Worm (Caenorhabditis elegans) whole organism, mixed stage, embryonic: ENCODE results near the gene nhr-170.

ENCODE experiments used
- M03D4.4 ChIP-seq: sonication (generic microtip); optimal IDR thresholded peaks from 2 replicates; lab custom pipeline; 2017; ENCODE audit warnings: mild to moderate bottlenecking, missing genetic modification characterization, missing compliant biosample characterization
- bed-3 ChIP-seq: fragments of 200-800 bp; sonication (Bioruptor generic); optimal IDR thresholded peaks from 3 replicates; lab custom pipeline; 2018; ENCODE audit warnings: mild to moderate bottlenecking, missing genetic modification characterization, moderate library complexity, missing compliant biosample characterization
- blmp-1 ChIP-seq: fragments of 150-350 bp; optimal IDR thresholded peaks from 2 replicates; lab custom pipeline; 2014; ENCODE audit warnings: missing biosample characterization, missing genetic modification characterization
- ceh-39 ChIP-seq: fragments of 150-350 bp; optimal IDR thresholded peaks from 2 replicates; lab custom pipeline; 2014; ENCODE audit warnings: missing biosample characterization, missing genetic modification characterization
- ceh-43 ChIP-seq: fragments of 200-800 bp; sonication (Bioruptor generic); optimal IDR thresholded peaks from 2 replicates; lab custom pipeline; 2018; ENCODE audit warnings: mild to moderate bottlenecking, missing genetic modification characterization, moderate library complexity, missing compliant biosample characterization
- ceh-83 ChIP-seq: fragments of 200-800 bp; sonication (Bioruptor generic); optimal IDR thresholded peaks from 2 replicates; lab custom pipeline; 2018; ENCODE audit warnings: mild to moderate bottlenecking, missing genetic modification characterization, missing compliant biosample characterization
- ces-1 ChIP-seq: fragments of 150-350 bp; optimal IDR thresholded peaks from 2 replicates; lab custom pipeline; 2014; ENCODE audit warnings: missing biosample characterization, missing genetic modification reagents, missing genetic modification characterization
- cnd-1 ChIP-seq: fragments of 200-800 bp; sonication (Bioruptor generic); optimal IDR thresholded peaks from 2 replicates; lab custom pipeline; 2018; ENCODE audit warnings: mild to moderate bottlenecking, missing genetic modification characterization, missing compliant biosample characterization
- drap-1 ChIP-seq: fragments of 200-800 bp; sonication (Bioruptor generic); optimal IDR thresholded peaks from 3 replicates; lab custom pipeline; 2018; ENCODE audit warnings: mild to moderate bottlenecking, missing genetic modification characterization, missing compliant biosample characterization
- elt-1 ChIP-seq: sonication (generic microtip); optimal IDR thresholded peaks from 2 replicates; lab custom pipeline; 2017; ENCODE audit warnings: missing genetic modification characterization, mild to moderate bottlenecking, missing compliant biosample characterization, antibody characterized with exemption, moderate library complexity, borderline replicate concordance; ENCODE audit not compliant: insufficient read depth
- elt-3 ChIP-seq: fragments of 150-350 bp; optimal IDR thresholded peaks from 2 replicates; lab custom pipeline; 2014; ENCODE audit warnings: missing biosample characterization, missing genetic modification characterization
- flh-1 ChIP-seq: fragments of 200-800 bp; sonication (Bioruptor generic); optimal IDR thresholded peaks from 2 replicates; lab custom pipeline; 2018; ENCODE audit warnings: mild to moderate bottlenecking, missing genetic modification characterization, moderate library complexity, missing compliant biosample characterization
- ham-2 ChIP-seq: fragments of 200-800 bp; sonication (Bioruptor generic); optimal IDR thresholded peaks from 2 replicates; lab custom pipeline; 2018; ENCODE audit warnings: mild to moderate bottlenecking, missing genetic modification characterization, missing compliant biosample characterization
- hlh-1 ChIP-seq: fragments of 150-350 bp; optimal IDR thresholded peaks from 2 replicates; lab custom pipeline; 2014; ENCODE audit warnings: missing biosample characterization, missing genetic modification reagents, missing genetic modification characterization
- lin-32 ChIP-seq: fragments of 200-800 bp; sonication (Bioruptor generic); optimal IDR thresholded peaks from 2 replicates; lab custom pipeline; 2018; ENCODE audit warnings: mild to moderate bottlenecking, missing genetic modification characterization, missing compliant biosample characterization
- mab-5 ChIP-seq: fragments of 150-350 bp; optimal IDR thresholded peaks from 2 replicates; lab custom pipeline; 2014; ENCODE audit warnings: missing biosample characterization, missing genetic modification characterization
- mep-1 ChIP-seq: fragments of 150-350 bp; optimal IDR thresholded peaks from 2 replicates; lab custom pipeline; 2017; ENCODE audit warnings: missing biosample characterization, missing genetic modification reagents, missing genetic modification characterization, inconsistent platforms
- mls-2 ChIP-seq: sonication (generic microtip); optimal IDR thresholded peaks from 2 replicates; lab custom pipeline; 2016; ENCODE audit warnings: mild to moderate bottlenecking, missing genetic modification characterization, moderate library complexity, missing compliant biosample characterization
- nhr-2 ChIP-seq: fragments of 150-350 bp; optimal IDR thresholded peaks from 2 replicates; lab custom pipeline; 2014; ENCODE audit warnings: missing biosample characterization, missing genetic modification characterization
- nhr-237 ChIP-seq: fragments of 150-350 bp; optimal IDR thresholded peaks from 2 replicates; lab custom pipeline; 2014; ENCODE audit warnings: missing biosample characterization, missing genetic modification characterization
- nhr-28 ChIP-seq: fragments of 150-350 bp; optimal IDR thresholded peaks from 2 replicates; lab custom pipeline; 2014; ENCODE audit warnings: missing biosample characterization, missing genetic modification characterization
- nhr-76 ChIP-seq: sonication (generic microtip); optimal IDR thresholded peaks from 2 replicates; lab custom pipeline; 2017; ENCODE audit warnings: missing biosample characterization, missing genetic modification characterization
- pha-4 ChIP-seq: fragments of 150-350 bp; optimal IDR thresholded peaks from 2 replicates; lab custom pipeline; 2018; ENCODE audit warnings: missing biosample characterization, missing genetic modification reagents, missing genetic modification characterization
- sem-2 ChIP-seq: fragments of 200-800 bp; sonication (Bioruptor generic); optimal IDR thresholded peaks from 2 replicates; lab custom pipeline; 2018; ENCODE audit warnings: mild to moderate bottlenecking, missing genetic modification characterization, missing compliant biosample characterization
- snpc-4 ChIP-seq: fragments of 150-350 bp; optimal IDR thresholded peaks from 2 replicates; lab custom pipeline; 2014; ENCODE audit warnings: missing biosample characterization, missing genetic modification characterization
- sptf-1 ChIP-seq: sonication (generic microtip); optimal IDR thresholded peaks from 2 replicates; lab custom pipeline; 2017; ENCODE audit warnings: mild to moderate bottlenecking, missing genetic modification characterization, moderate library complexity, missing compliant biosample characterization
- tbx-8 ChIP-seq: fragments of 200-800 bp; sonication (Bioruptor generic); optimal IDR thresholded peaks from 2 replicates; lab custom pipeline; 2018; ENCODE audit warnings: mild to moderate bottlenecking, missing genetic modification characterization, moderate library complexity, missing compliant biosample characterization
- unc-120 ChIP-seq: sonication (generic microtip); optimal IDR thresholded peaks from 2 replicates; lab custom pipeline; 2017; ENCODE audit warnings: missing genetic modification characterization, missing compliant biosample characterization; ENCODE audit not compliant: poor library complexity, severe bottlenecking
- unc-39 ChIP-seq: fragments of 150-350 bp; optimal IDR thresholded peaks from 2 replicates; lab custom pipeline; 2014; ENCODE audit warnings: missing biosample characterization, missing genetic modification characterization
- zip-8 ChIP-seq: fragments of 150-350 bp; optimal IDR thresholded peaks from 2 replicates; lab custom pipeline; 2014; ENCODE audit warnings: missing biosample characterization, missing genetic modification characterization
- ztf-11 ChIP-seq: fragments of 150-350 bp; optimal IDR thresholded peaks from 2 replicates; lab custom pipeline; 2014; ENCODE audit warnings: missing biosample characterization, missing genetic modification characterization

nhr-170 gene

ce11 chrV:18800811-18801210 lies at the start of gene nhr-170:
Gene nhr-170, minus strand, starts transcription at chrV:18800826.
- no peak for TF ChIP-seq drap-1

DNA sequence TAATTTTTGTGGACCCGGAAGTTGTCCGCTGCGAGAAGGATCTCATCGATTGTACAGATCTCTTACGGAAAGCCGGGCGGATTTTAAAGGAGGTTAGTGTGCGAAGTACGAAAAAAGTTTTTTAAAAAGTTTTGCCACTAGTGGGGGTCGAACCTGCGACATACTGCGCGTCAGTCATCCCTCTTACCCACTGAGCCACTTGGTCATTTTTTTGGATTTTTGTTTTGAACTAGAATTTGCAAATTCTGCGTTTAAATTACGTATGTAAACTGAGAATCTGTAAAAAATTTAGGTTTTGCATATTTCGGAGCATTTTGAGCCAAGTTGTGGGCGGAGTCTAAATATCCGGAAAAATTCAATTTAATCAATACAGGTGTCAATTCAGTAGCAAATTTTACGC lies 48.0 kb upstream of the nhr-170 start:
- TF ChIP-seq nhr-2 (tag; lab: Kevin White, UChicago) (no peak), nhr-237 (tag; lab: Kevin White, UChicago) (no peak), ztf-11 (tag; lab: Kevin White, UChicago) (no peak), ces-1 (no peak), ceh-83 (GFP tag; lab: Kevin White, UChicago) (no peak), unc-39 (no peak), unc-120 (tag; lab: Kevin White, UChicago) (no peak), tbx-8 (no peak), mls-2 (tag; lab: Kevin White, UChicago) (no peak), flh-1 (GFP tag; lab: Kevin White, UChicago) (no peak), sptf-1 (tag; lab: Kevin White, UChicago) (no peak), cnd-1 (tag; lab: Kevin White, UChicago) (no peak), M03D4.4 (tag; lab: Kevin White, UChicago) (no peak), ceh-43 (GFP tag; lab: Kevin White, UChicago) (no peak), elt-3 (tag; lab: Kevin White, UChicago) (no peak), sem-2 (GFP tag; lab: Kevin White, UChicago) (no peak)

ce11 chrV:18846480-18846879 lies 45.9 kb upstream of the nhr-170 start, which contains the start of gene nhr-230:
Gene nhr-230, plus strand, starts transcription at chrV:18846780.
- TF ChIP-seq lin-32 (GFP tag; lab: Kevin White, UChicago) (no peak), blmp-1 (tag; lab: Kevin White, UChicago) (no peak), mab-5 (tag; lab: Kevin White, UChicago) (no peak), pha-4 (tag; lab: Kevin White, UChicago) (no peak)

DNA sequence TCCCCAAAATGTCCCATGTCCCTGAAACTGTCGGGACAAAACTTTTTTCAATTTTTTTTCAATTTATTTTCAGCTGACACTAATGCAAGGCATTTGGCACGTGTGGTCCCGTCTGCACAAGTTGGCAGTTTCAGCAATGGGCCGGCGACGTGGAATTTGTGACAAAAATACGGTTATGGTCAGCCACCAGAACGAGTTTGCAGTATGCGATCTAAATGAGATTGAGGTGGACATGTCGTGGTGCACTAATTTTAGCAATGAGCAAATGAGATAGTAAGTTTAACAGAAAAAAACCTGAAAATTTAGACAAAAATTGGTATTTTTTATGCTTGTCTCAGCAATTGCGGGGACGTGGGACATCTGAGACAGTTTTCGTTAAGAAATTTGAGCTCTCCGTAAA lies 41.8 kb upstream of the nhr-170 start:
- TF ChIP-seq blmp-1 (tag; lab: Kevin White, UChicago), result no peak
- no peak for TF ChIP-seq tbx-8
- TF ChIP-seq lin-32 (GFP tag; lab: Kevin White, UChicago), result no peak
- no peak for TF ChIP-seq nhr-76 (tag; lab: Kevin White, UChicago)
- no peak for TF ChIP-seq zip-8
- TF ChIP-seq sem-2 (GFP tag; lab: Kevin White, UChicago), result no peak
- TF ChIP-seq flh-1 (GFP tag; lab: Kevin White, UChicago), result no peak
- TF ChIP-seq ceh-43 (GFP tag; lab: Kevin White, UChicago), result no peak
- no peak for TF ChIP-seq bed-3 (GFP tag; lab: Kevin White, UChicago)
- TF ChIP-seq nhr-28 (tag; lab: Kevin White, UChicago), result no peak
- TF ChIP-seq elt-1 (tag; lab: Kevin White, UChicago), result no peak
- no peak for TF ChIP-seq ham-2
- TF ChIP-seq nhr-237 (tag; lab: Kevin White, UChicago), result no peak
- no peak for TF ChIP-seq cnd-1 (tag; lab: Kevin White, UChicago)
- no peak for TF ChIP-seq mls-2 (tag; lab: Kevin White, UChicago)
- no peak for TF ChIP-seq elt-3 (tag; lab: Kevin White, UChicago)
- TF ChIP-seq mep-1, result no peak

DNA sequence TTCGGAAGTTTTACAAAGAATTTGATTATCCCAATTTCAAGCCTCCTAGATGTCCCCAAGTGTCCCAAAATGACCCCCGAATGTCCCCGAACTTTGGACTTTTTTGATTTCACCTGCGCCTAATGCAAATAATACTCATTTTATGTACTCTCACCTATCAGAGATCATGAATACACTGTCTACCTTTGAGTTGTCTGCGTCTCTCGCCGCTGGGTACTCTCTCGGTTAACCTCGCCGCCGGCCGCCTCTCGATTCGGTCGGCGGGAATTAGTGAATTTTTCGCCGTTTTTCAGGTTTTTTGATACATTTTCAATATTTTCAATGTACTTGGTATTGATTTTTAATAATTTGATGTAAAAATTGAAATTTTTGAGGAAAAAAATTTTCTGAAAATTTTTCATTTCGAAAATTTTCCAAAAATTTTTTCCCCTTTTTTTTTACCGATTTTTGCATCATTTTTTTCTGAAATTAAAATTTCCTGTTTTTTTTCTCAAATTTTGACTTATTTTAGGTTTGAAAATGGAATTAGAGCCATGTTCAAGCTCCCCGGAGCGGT lies 38.3 kb upstream of the nhr-170 start, which contains the start of gene nhr-65:
TSS of gene nhr-65 (plus strand) at position 506 of the 556 bp plus-strand sequence.
- TF ChIP-seq ztf-11 (tag; lab: Kevin White, UChicago) (no peak), mls-2 (tag; lab: Kevin White, UChicago) (no peak), unc-120 (tag; lab: Kevin White, UChicago) (no peak), snpc-4 (no peak), mep-1 (no peak), ces-1 (no peak), ceh-39 (tag; lab: Kevin White, UChicago) (no peak), drap-1 (no peak), hlh-1 (no peak), blmp-1 (tag; lab: Kevin White, UChicago) (no peak), M03D4.4 (tag; lab: Kevin White, UChicago) (no peak), ceh-43 (GFP tag; lab: Kevin White, UChicago) (no peak), lin-32 (GFP tag; lab: Kevin White, UChicago) (no peak), bed-3 (GFP tag; lab: Kevin White, UChicago) (no peak), pha-4 (tag; lab: Kevin White, UChicago) (no peak), tbx-8 (no peak), elt-1 (tag; lab: Kevin White, UChicago) (no peak), nhr-28 (tag; lab: Kevin White, UChicago) (no peak), cnd-1 (tag; lab: Kevin White, UChicago) (no peak)
